Worm (Caenorhabditis elegans): ENCODE measurements around the gene cnc-3.

cnc-3 gene

ce11 chrV:1410727-1411126 is 37.1 kb upstream of the cnc-3 start:
- TF ChIP-seq mep-1 (tag; optimal IDR thresholded peaks at IDR 0.05) (no peak), sox-4 (tag; optimal IDR thresholded peaks at IDR 0.05) (peak; percentile 63), nhr-84 (tag; optimal IDR thresholded peaks at IDR 0.05) (no peak), vab-15 (tag; optimal IDR thresholded peaks at IDR 0.05) (no peak), Y116A8C.19 (tag; optimal IDR thresholded peaks at IDR 0.05; ENCODE audit: borderline replicate concordance) (no peak), ceh-82 (tag; optimal IDR thresholded peaks at IDR 0.05) (no peak), pag-3 (tag; optimal IDR thresholded peaks at IDR 0.05; ENCODE audit: borderline replicate concordance, insufficient read depth) (no peak), ceh-63 (GFP tag; optimal IDR thresholded peaks at IDR 0.05) (no peak), nhr-237 (tag; optimal IDR thresholded peaks at IDR 0.05) (no peak), nhr-77 (tag; optimal IDR thresholded peaks at IDR 0.05) (no peak), skn-1 (tag; optimal IDR thresholded peaks at IDR 0.05) (no peak), pax-3 (tag; optimal IDR thresholded peaks at IDR 0.05) (peak; percentile 62), snpc-4 (tag; optimal IDR thresholded peaks at IDR 0.05) (no peak), egl-13 (tag; optimal IDR thresholded peaks at IDR 0.05) (no peak), lin-35 (GFP tag; optimal IDR thresholded peaks at IDR 0.05) (no peak), ztf-4 (tag; optimal IDR thresholded peaks at IDR 0.05) (no peak), unc-86 (tag; optimal IDR thresholded peaks at IDR 0.05) (no peak), fkh-10 (GFP tag; optimal IDR thresholded peaks at IDR 0.05) (no peak), unc-130 (tag; optimal IDR thresholded peaks at IDR 0.05) (no peak), blmp-1 (tag; optimal IDR thresholded peaks at IDR 0.05) (no peak), ceh-8 (GFP tag; optimal IDR thresholded peaks at IDR 0.05) (no peak), nhr-90 (tag; optimal IDR thresholded peaks at IDR 0.05; ENCODE audit: poor library complexity) (no peak), irx-1 (tag; optimal IDR thresholded peaks at IDR 0.05) (no peak), elt-2 (tag; optimal IDR thresholded peaks at IDR 0.05) (no peak), dsc-1 (tag; optimal IDR thresholded peaks at IDR 0.05) (peak; percentile 83), aha-1 (tag; optimal IDR thresholded peaks at IDR 0.05) (no peak), nhr-47 (tag; optimal IDR thresholded peaks at IDR 0.05) (peak; percentile 7), nhr-71 (tag; optimal IDR thresholded peaks at IDR 0.05) (peak; percentile 17), sup-37 (GFP tag; optimal IDR thresholded peaks at IDR 0.05) (no peak)

ce11 chrV:1411459-1411858 is 36.3 kb upstream of the cnc-3 start, which contains the start of gene snt-5:
snt-5 (minus strand) TSS chrV:1411559.
- TF ChIP-seq efl-1 (optimal IDR thresholded peaks at IDR 0.05) (no peak), efl-1 (GFP tag; optimal IDR thresholded peaks at IDR 0.05 in 1 of 2) (peak in 1 of 2 experiments; percentile 36), fkh-10 (GFP tag; optimal IDR thresholded peaks at IDR 0.05) (no peak)

ce11 chrV:1414615-1415433 is 33.0 kb upstream of the cnc-3 start:
- peak; percentile 50 for TF ChIP-seq nhr-47 (tag; optimal IDR thresholded peaks at IDR 0.05)
- peak; percentile 88 for TF ChIP-seq egl-13 (tag; optimal IDR thresholded peaks at IDR 0.05)
- TF ChIP-seq lin-14 (GFP tag; optimal IDR thresholded peaks at IDR 0.05), result peak; percentile 61
- peak; percentile 20 for TF ChIP-seq nhr-71 (tag; optimal IDR thresholded peaks at IDR 0.05)
- TF ChIP-seq dsc-1 (tag; optimal IDR thresholded peaks at IDR 0.05), result peak; percentile 10
- TF ChIP-seq sup-37 (GFP tag; optimal IDR thresholded peaks at IDR 0.05), result no peak
- no peak for TF ChIP-seq unc-62 (GFP tag; optimal IDR thresholded peaks at IDR 0.05)
- TF ChIP-seq elt-2 (tag; optimal IDR thresholded peaks at IDR 0.05), result peak; percentile 63
- TF ChIP-seq nhr-76 (tag; optimal IDR thresholded peaks at IDR 0.05), result no peak
- no peak for TF ChIP-seq skn-1 (tag; optimal IDR thresholded peaks at IDR 0.05)
- TF ChIP-seq mef-2 (tag; optimal IDR thresholded peaks at IDR 0.05), result no peak
- TF ChIP-seq nhr-85 (tag), result no peak
- TF ChIP-seq pax-3 (tag; optimal IDR thresholded peaks at IDR 0.05), result no peak
- TF ChIP-seq sptf-1 (tag; optimal IDR thresholded peaks at IDR 0.05), result no peak

Data from whole organism, L1 larva.